Fruit fly (Drosophila melanogaster) Kc167 (cell line): ENCODE data around the gene Jhbp12.

Experiments used
- Sin3A ChIP-seq: fragments of >200 bp; optimal IDR thresholded peaks from 2 replicates; lab custom pipeline; 2018; ENCODE audit warnings: missing external identifiers
- h ChIP-seq: fragments of >200 bp; optimal IDR thresholded peaks from 3 replicates; lab custom pipeline; 2018; ENCODE audit warnings: missing external identifiers
- insv ChIP-seq: fragments of >200 bp; optimal IDR thresholded peaks from 3 replicates; lab custom pipeline; 2018; ENCODE audit warnings: missing external identifiers
- psq ChIP-seq: fragments of >200 bp; optimal IDR thresholded peaks from 2 replicates; lab custom pipeline; 2017; ENCODE audit warnings: missing external identifiers
- ttk ChIP-seq: sonication (Bioruptor generic); optimal IDR thresholded peaks from 2 replicates; lab custom pipeline; 2017; ENCODE audit warnings: missing external identifiers

dm6 chr3R:24525983-24526661 lies 1.5 kb downstream of the Jhbp12 start:
- no peak for TF ChIP-seq h (lab: Kevin White, UChicago)
- no peak for TF ChIP-seq psq (lab: Kevin White, UChicago)
- no peak for TF ChIP-seq ttk (lab: Kevin White, UChicago)
- no peak for TF ChIP-seq insv (lab: Kevin White, UChicago)
- TF ChIP-seq Sin3A, result no peak
